Fruit fly (Drosophila melanogaster) whole organism, adult: ENCODE data around the gene swm.
A peak's percentile ranks its signal among the peaks of the same experiment; 100 is the strongest.

Experiments
- CG11617 ChIP-seq: fragments of 200-800 bp; sonication (Bioruptor generic); optimal IDR thresholded peaks from 2 replicates; lab custom pipeline; 2017; ENCODE audit warnings: mild to moderate bottlenecking, missing biosample characterization, missing genetic modification reagents, missing genetic modification characterization
- CG12768 ChIP-seq: fragments of 200-800 bp; sonication (Bioruptor generic); optimal IDR thresholded peaks from 2 replicates; lab custom pipeline; 2017; ENCODE audit warnings: missing biosample characterization, missing genetic modification characterization, mild to moderate bottlenecking, moderate library complexity, missing genetic modification reagents
- bab1 ChIP-seq: fragments of 200-800 bp; sonication (Bioruptor generic); optimal IDR thresholded peaks from 3 replicates; lab custom pipeline; 2019; ENCODE audit warnings: missing biosample characterization, mild to moderate bottlenecking, missing genetic modification characterization, moderate library complexity
- ovo ChIP-seq: fragments of 200-800 bp; sonication (Bioruptor generic); optimal IDR thresholded peaks from 2 replicates; lab custom pipeline; 2016; ENCODE audit warnings: missing biosample characterization, missing genetic modification characterization

- TF ChIP-seq CG11617 = no peak
- no peak for TF ChIP-seq ovo
- no peak for TF ChIP-seq bab1
- peak; percentile 4 for TF ChIP-seq CG12768 (GFP tag; lab: Kevin White, UChicago)
These were observed 26.6 kb downstream of the swm start for dm6 chr2L:19519611-19520010.
